Fruit fly (Drosophila melanogaster): ENCODE data around the gene CG1172.

DNA sequence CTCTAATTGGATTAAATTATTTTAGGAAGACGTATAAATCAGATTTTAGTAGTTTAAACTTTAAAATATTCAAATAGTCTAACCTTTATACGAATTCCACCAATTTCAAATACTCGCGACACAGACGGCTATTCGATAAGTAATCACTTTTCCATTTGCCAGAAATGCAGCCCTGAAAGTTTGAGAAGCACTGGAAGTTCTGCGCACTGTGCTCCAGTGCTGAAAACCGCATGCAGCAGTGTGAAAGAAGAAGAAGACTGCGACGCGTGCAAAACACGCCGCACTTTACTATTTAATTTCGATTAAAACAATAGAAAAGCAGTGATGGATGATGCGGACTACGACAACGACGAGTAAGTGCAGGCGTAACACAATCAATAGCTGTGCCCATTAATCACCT, 22.2 kb upstream of the CG1172 start, which contains the start of gene Polr2F:
- TF ChIP-seq gl (tag; optimal IDR thresholded peaks at IDR 0.05) = no peak
- TF ChIP-seq CG9948 (tag; optimal IDR thresholded peaks at IDR 0.05) = peak; percentile 17
- peak; percentile 60 for TF ChIP-seq Snoo (tag; optimal IDR thresholded peaks at IDR 0.05)
- TF ChIP-seq EcR (GFP tag; optimal IDR thresholded peaks at IDR 0.05) = no peak
- peak; percentile 45; the same call in 1 of the 2 replicates for TF ChIP-seq CG32121 (GFP tag; IDR thresholded peaks at IDR 0.05)
- no peak for TF ChIP-seq CG14655 (GFP tag; optimal IDR thresholded peaks at IDR 0.05)
- TF ChIP-seq CG13204 (GFP tag; optimal IDR thresholded peaks at IDR 0.05) = no peak
- TF ChIP-seq CG15710 (tag; optimal IDR thresholded peaks at IDR 0.05) = peak; percentile 54
- peak; percentile 36; the same call in 1 of the 3 replicates for TF ChIP-seq fd96Ca (GFP tag; IDR thresholded peaks at IDR 0.05)
- TF ChIP-seq CG8301 (tag; optimal IDR thresholded peaks at IDR 0.05) = no peak
- no peak for TF ChIP-seq D1 (tag; optimal IDR thresholded peaks at IDR 0.05)
